Fruit fly (Drosophila melanogaster): ENCODE results near the gene RpL35.

dm6 chrX:5717741-5718475 is 45.7 kb downstream of the RpL35 start, which contains the start of gene CG33080:
- TF ChIP-seq OdsH (GFP tag; optimal IDR thresholded peaks at IDR 0.05) (no peak), CG31627 (GFP tag; optimal IDR thresholded peaks at IDR 0.05) (peak; percentile 28), CG6854 (GFP tag; optimal IDR thresholded peaks at IDR 0.05) (no peak), acj6 (GFP tag; optimal IDR thresholded peaks at IDR 0.05) (peak; percentile 0), Lpt (GFP tag; optimal IDR thresholded peaks at IDR 0.05) (no peak), Hr39 (GFP tag; optimal IDR thresholded peaks at IDR 0.05) (peak; percentile 20), fd85E (GFP tag; optimal IDR thresholded peaks at IDR 0.05) (no peak), CG32006 (GFP tag; optimal IDR thresholded peaks at IDR 0.05) (no peak), Ets21C (GFP tag; optimal IDR thresholded peaks at IDR 0.05) (no peak), Gug (GFP tag; IDR thresholded peaks at IDR 0.05) (no peak), dsx (GFP tag; optimal IDR thresholded peaks at IDR 0.05; ENCODE audit: poor library complexity, severe bottlenecking) (no peak), svp (GFP tag) (peak; percentile 21), Eip75B (GFP tag; optimal IDR thresholded peaks at IDR 0.05) (no peak), vri (GFP tag; optimal IDR thresholded peaks at IDR 0.05) (peak; percentile 13)

All from whole organism, prepupa.